Fruit fly (Drosophila melanogaster) whole organism, embryonic: ENCODE results near the gene CG10182.

ENCODE experiments used
- CG3995 ChIP-seq: fragments of 200-800 bp; sonication (Bioruptor generic); optimal IDR thresholded peaks from 3 replicates; lab custom pipeline; 2016; ENCODE audit warnings: missing biosample characterization, missing genetic modification characterization
- Hmr ChIP-seq: fragments of 200-800 bp; sonication (Bioruptor generic); optimal IDR thresholded peaks from 3 replicates; lab custom pipeline; 2017; ENCODE audit warnings: mild to moderate bottlenecking, missing biosample characterization, missing genetic modification reagents, missing genetic modification characterization
- Hr51 ChIP-seq, 2 experiments: fragments of 200-800 bp; sonication (Bioruptor generic); optimal IDR thresholded peaks; 2 replicates in 1 of 2; 3 replicates in 1 of 2; lab custom pipeline; 2016 to 2018; ENCODE audit warnings: missing biosample characterization in 2 of 2, missing genetic modification characterization in 2 of 2, mild to moderate bottlenecking in 1 of 2, moderate library complexity in 1 of 2
- Mrtf ChIP-seq: fragments of 200-800 bp; sonication (Bioruptor generic); IDR thresholded peaks from 3 replicates; pipeline ENCODE4 v1.3.6; 2022; ENCODE audit warnings: missing biosample characterization, missing genetic modification characterization
- h ChIP-seq: fragments of >200 bp; optimal IDR thresholded peaks from 2 replicates; lab custom pipeline; 2017
- sug ChIP-seq: fragments of 200-800 bp; optimal IDR thresholded peaks from 2 replicates; lab custom pipeline; 2019; ENCODE audit warnings: missing biosample characterization, mild to moderate bottlenecking, missing genetic modification characterization, moderate library complexity
- yki ChIP-seq: fragments of >200 bp; optimal IDR thresholded peaks from 3 replicates; lab custom pipeline; 2018

- TF ChIP-seq Hr51 (GFP tag; optimal IDR thresholded peaks at IDR 0.05; lab: Kevin White, UChicago) = peak in 1 of 2 experiments; percentile 14
- peak; percentile 17 for TF ChIP-seq Hmr
- peak; percentile 48; the same call in 1 of the 3 replicates for TF ChIP-seq Mrtf (GFP tag; lab: Robert Waterston, UW)
- no peak for TF ChIP-seq h (lab: Kevin White, UChicago)
- no peak for TF ChIP-seq yki (lab: Kevin White, UChicago)
- no peak for TF ChIP-seq CG3995
- no peak for TF ChIP-seq sug (tag; lab: Kevin White, UChicago)
Measured at dm6 chr3R:23538719-23539145, 50.9 kb downstream of the CG10182 start, which contains the start of gene Ugt303B2.
